Fruit fly (Drosophila melanogaster) whole organism, embryonic: ENCODE measurements around the gene SelT.

Experiments used
- Atf-2 ChIP-seq: fragments of 200-800 bp; sonication (Bioruptor generic); optimal IDR thresholded peaks from 2 replicates; lab custom pipeline; 2016; ENCODE audit warnings: missing biosample characterization, missing genetic modification characterization
- Awh ChIP-seq: fragments of 200-800 bp; sonication (Bioruptor generic); IDR thresholded peaks from 2 replicates; pipeline ENCODE4, ENCODE4 v1.3.6; 2022; ENCODE audit warnings: missing biosample characterization, missing genetic modification characterization
- Blimp-1 ChIP-seq: fragments of 200-800 bp; sonication (Bioruptor generic); optimal IDR thresholded peaks from 3 replicates; lab custom pipeline; 2018; ENCODE audit warnings: missing biosample characterization, missing genetic modification characterization, mild to moderate bottlenecking, moderate library complexity, missing genetic modification reagents
- CG10543 ChIP-seq: fragments of 200-800 bp; sonication (Bioruptor generic); optimal IDR thresholded peaks from 3 replicates; lab custom pipeline; 2017; ENCODE audit warnings: missing biosample characterization, mild to moderate bottlenecking, missing genetic modification characterization, moderate library complexity
- CG12071 ChIP-seq: fragments of 200-800 bp; sonication (Bioruptor generic); optimal IDR thresholded peaks from 3 replicates; lab custom pipeline; 2018; ENCODE audit warnings: missing biosample characterization, mild to moderate bottlenecking, missing genetic modification characterization
- CG14667 ChIP-seq: fragments of 200-800 bp; sonication (Bioruptor generic); IDR thresholded peaks from 2 replicates; pipeline ENCODE4 v1.3.6; 2022; ENCODE audit warnings: missing biosample characterization, missing genetic modification characterization
- CG16815 ChIP-seq: fragments of 200-800 bp; sonication (Bioruptor generic); optimal IDR thresholded peaks from 3 replicates; lab custom pipeline; 2017; ENCODE audit warnings: missing biosample characterization, mild to moderate bottlenecking, missing genetic modification characterization
- CG17912 ChIP-seq: fragments of 200-800 bp; sonication (Bioruptor generic); optimal IDR thresholded peaks from 2 replicates; lab custom pipeline; 2018; ENCODE audit warnings: missing biosample characterization, mild to moderate bottlenecking, missing genetic modification characterization
- CG18599 ChIP-seq: fragments of 200-800 bp; sonication (Bioruptor generic); optimal IDR thresholded peaks from 3 replicates; lab custom pipeline; 2017; ENCODE audit warnings: missing biosample characterization, missing genetic modification characterization, mild to moderate bottlenecking, moderate library complexity, missing genetic modification reagents
- CG34376 ChIP-seq: fragments of 200-800 bp; sonication (Bioruptor generic); optimal IDR thresholded peaks from 2 replicates; lab custom pipeline; 2018; ENCODE audit warnings: missing biosample characterization, mild to moderate bottlenecking, missing genetic modification characterization
- CG6175 ChIP-seq: fragments of 200-800 bp; sonication (Bioruptor generic); IDR thresholded peaks from 3 replicates; pipeline ENCODE4 v1.3.6; 2022; ENCODE audit warnings: missing biosample characterization, missing genetic modification characterization
- CG7987 ChIP-seq: fragments of 200-800 bp; sonication (Bioruptor generic); optimal IDR thresholded peaks from 2 replicates; lab custom pipeline; 2018; ENCODE audit warnings: missing biosample characterization, mild to moderate bottlenecking, missing genetic modification characterization, moderate library complexity
- Camta ChIP-seq: fragments of 200-800 bp; sonication (Bioruptor generic); optimal IDR thresholded peaks from 2 replicates; lab custom pipeline; 2016; ENCODE audit warnings: missing biosample characterization, missing genetic modification characterization
- D19B ChIP-seq: fragments of 200-800 bp; sonication (Bioruptor generic); optimal IDR thresholded peaks from 2 replicates; lab custom pipeline; 2017; ENCODE audit warnings: missing biosample characterization, mild to moderate bottlenecking, missing genetic modification characterization
- Deaf1 ChIP-seq: fragments of 200-800 bp; optimal IDR thresholded peaks from 3 replicates; lab custom pipeline; 2019; ENCODE audit warnings: missing biosample characterization, mild to moderate bottlenecking, missing genetic modification characterization, moderate library complexity
- Ets97D ChIP-seq: fragments of 200-800 bp; sonication (Bioruptor generic); optimal IDR thresholded peaks from 3 replicates; lab custom pipeline; 2016; ENCODE audit warnings: missing biosample characterization, missing genetic modification characterization
- Gug ChIP-seq: fragments of 200-800 bp; sonication (Bioruptor generic); IDR thresholded peaks from 4 replicates; pipeline ENCODE4 v1.3.6; 2022; ENCODE audit warnings: missing biosample characterization, missing genetic modification characterization
- HLH4C ChIP-seq: fragments of 200-800 bp; sonication (Bioruptor generic); IDR thresholded peaks from 3 replicates; pipeline ENCODE4 v1.3.6; 2022; ENCODE audit warnings: missing biosample characterization, missing genetic modification characterization; ENCODE audit not compliant: partially characterized antibody
- Hr3 ChIP-seq: fragments of 200-800 bp; sonication (Bioruptor generic); optimal IDR thresholded peaks from 3 replicates; lab custom pipeline; 2016; ENCODE audit warnings: missing biosample characterization, missing genetic modification characterization
- Jarid2 ChIP-seq: fragments of 200-800 bp; sonication (Bioruptor generic); optimal IDR thresholded peaks from 3 replicates; lab custom pipeline; 2017; ENCODE audit warnings: mild to moderate bottlenecking, missing biosample characterization, missing genetic modification reagents, missing genetic modification characterization
- Med ChIP-seq: fragments of 200-800 bp; sonication (Bioruptor generic); peaks from one replicate; lab custom pipeline; 2016; ENCODE audit warnings: missing biosample characterization, missing genetic modification characterization, mild to moderate bottlenecking, inconsistent platforms, moderate library complexity
- NFAT ChIP-seq: fragments of 200-800 bp; sonication (Bioruptor generic); IDR thresholded peaks from 2 replicates; pipeline ENCODE4 v1.3.6; 2022; ENCODE audit warnings: missing biosample characterization, missing genetic modification characterization
- Nf-YB ChIP-seq: fragments of 200-800 bp; sonication (Bioruptor generic); optimal IDR thresholded peaks from 3 replicates; lab custom pipeline; 2019; ENCODE audit warnings: missing biosample characterization, mild to moderate bottlenecking, missing genetic modification characterization, moderate library complexity
- Nf-YC ChIP-seq: fragments of 200-800 bp; optimal IDR thresholded peaks from 3 replicates; lab custom pipeline; 2019; ENCODE audit warnings: missing biosample characterization, mild to moderate bottlenecking, missing genetic modification characterization, moderate library complexity
- Optix ChIP-seq: fragments of 200-800 bp; sonication (Bioruptor generic); IDR thresholded peaks from 3 replicates; pipeline ENCODE4 v1.3.6; 2022; ENCODE audit warnings: missing biosample characterization, missing genetic modification characterization
- Pdp1 ChIP-seq, 2 experiments: fragments of 200-800 bp; sonication (Bioruptor generic); optimal IDR thresholded peaks; 3 replicates each; lab custom pipeline; 2016; ENCODE audit warnings: missing biosample characterization in 2 of 2, missing genetic modification characterization in 2 of 2, mild to moderate bottlenecking in 1 of 2, moderate library complexity in 1 of 2
- Ptx1 ChIP-seq: fragments of 200-800 bp; sonication (Bioruptor generic); IDR thresholded peaks from 2 replicates; pipeline ENCODE4 v1.3.6; 2022; ENCODE audit warnings: missing biosample characterization, missing genetic modification characterization
- Rfx ChIP-seq: fragments of 200-800 bp; sonication (Bioruptor generic); IDR thresholded peaks from 2 replicates; pipeline ENCODE4 v1.3.6; 2022; ENCODE audit warnings: missing biosample characterization, missing genetic modification characterization
- Scr ChIP-seq: fragments of 200-800 bp; sonication (Bioruptor generic); IDR thresholded peaks from 2 replicates; pipeline ENCODE4 v1.3.6; 2022; ENCODE audit warnings: missing biosample characterization, missing genetic modification characterization; ENCODE audit not compliant: partially characterized antibody
- Sry-β ChIP-seq: fragments of 200-800 bp; sonication (Bioruptor generic); optimal IDR thresholded peaks from 2 replicates; lab custom pipeline; 2018; ENCODE audit warnings: missing biosample characterization, mild to moderate bottlenecking, missing genetic modification characterization, moderate library complexity
- Sry-δ ChIP-seq: fragments of 200-800 bp; sonication (Bioruptor generic); optimal IDR thresholded peaks from 2 replicates; lab custom pipeline; 2016; ENCODE audit warnings: missing biosample characterization, missing genetic modification characterization
- ara ChIP-seq: fragments of 200-800 bp; sonication (Bioruptor generic); IDR thresholded peaks from 2 replicates; pipeline ENCODE4 v1.3.6; 2022; ENCODE audit warnings: missing biosample characterization, missing genetic modification characterization
- cg ChIP-seq: fragments of 200-800 bp; sonication (Bioruptor generic); optimal IDR thresholded peaks from 3 replicates; lab custom pipeline; 2019; ENCODE audit warnings: missing biosample characterization, mild to moderate bottlenecking, missing genetic modification characterization, moderate library complexity
- chinmo ChIP-seq: fragments of 200-800 bp; sonication (Bioruptor generic); IDR thresholded peaks from 4 replicates; pipeline ENCODE4 v1.3.6; 2022; ENCODE audit warnings: missing biosample characterization, missing genetic modification characterization; ENCODE audit not compliant: partially characterized antibody
- crol ChIP-seq: fragments of 200-800 bp; sonication (Bioruptor generic); IDR thresholded peaks from 2 replicates; pipeline ENCODE4 v1.3.6; 2022; ENCODE audit warnings: missing biosample characterization, missing genetic modification characterization
- cwo ChIP-seq: fragments of 200-800 bp; sonication (Bioruptor generic); optimal IDR thresholded peaks from 3 replicates; lab custom pipeline; 2017; ENCODE audit warnings: missing biosample characterization, missing genetic modification characterization, mild to moderate bottlenecking, moderate library complexity, missing genetic modification reagents
- dysf ChIP-seq: fragments of 200-800 bp; sonication (Bioruptor generic); IDR thresholded peaks from 3 replicates; pipeline ENCODE4 v1.3.6; 2022; ENCODE audit warnings: missing biosample characterization, missing genetic modification characterization
- ftz-f1 ChIP-seq: fragments of 200-800 bp; sonication (Bioruptor generic); optimal IDR thresholded peaks from 2 replicates; lab custom pipeline; 2016; ENCODE audit warnings: missing biosample characterization, missing genetic modification characterization
- gce ChIP-seq: fragments of 200-800 bp; sonication (Bioruptor generic); IDR thresholded peaks from 3 replicates; pipeline ENCODE4 v1.3.6; 2022; ENCODE audit warnings: missing biosample characterization, missing genetic modification characterization
- her ChIP-seq: fragments of 200-800 bp; sonication (Bioruptor generic); optimal IDR thresholded peaks from 2 replicates; lab custom pipeline; 2016; ENCODE audit warnings: missing biosample characterization, missing genetic modification characterization
- inv ChIP-seq: fragments of 200-800 bp; sonication (Bioruptor generic); IDR thresholded peaks from 2 replicates; pipeline ENCODE4 v1.3.6; 2022; ENCODE audit warnings: missing biosample characterization, missing genetic modification characterization; ENCODE audit not compliant: partially characterized antibody
- p53 ChIP-seq: fragments of 200-800 bp; sonication (Bioruptor generic); optimal IDR thresholded peaks from 2 replicates; lab custom pipeline; 2016; ENCODE audit warnings: missing biosample characterization, missing genetic modification characterization
- pzg ChIP-seq: fragments of 200-800 bp; sonication (Bioruptor generic); optimal IDR thresholded peaks from 3 replicates; lab custom pipeline; 2018; ENCODE audit warnings: missing biosample characterization, mild to moderate bottlenecking, missing genetic modification characterization, moderate library complexity
- ro ChIP-seq: fragments of 200-800 bp; sonication (Bioruptor generic); IDR thresholded peaks from 2 replicates; pipeline ENCODE4 v1.3.6; 2022; ENCODE audit warnings: missing biosample characterization, missing genetic modification characterization
- slbo ChIP-seq: fragments of 200-800 bp; sonication (Bioruptor generic); IDR thresholded peaks from 2 replicates; pipeline ENCODE4 v1.3.6; 2022; ENCODE audit warnings: missing biosample characterization, missing genetic modification characterization
- sug ChIP-seq: fragments of 200-800 bp; optimal IDR thresholded peaks from 2 replicates; lab custom pipeline; 2019; ENCODE audit warnings: missing biosample characterization, mild to moderate bottlenecking, missing genetic modification characterization, moderate library complexity
- usp ChIP-seq: fragments of >200 bp; optimal IDR thresholded peaks from 2 replicates; lab custom pipeline; 2017; ENCODE audit warnings: missing biosample characterization, missing genetic modification characterization

SelT gene

DNA sequence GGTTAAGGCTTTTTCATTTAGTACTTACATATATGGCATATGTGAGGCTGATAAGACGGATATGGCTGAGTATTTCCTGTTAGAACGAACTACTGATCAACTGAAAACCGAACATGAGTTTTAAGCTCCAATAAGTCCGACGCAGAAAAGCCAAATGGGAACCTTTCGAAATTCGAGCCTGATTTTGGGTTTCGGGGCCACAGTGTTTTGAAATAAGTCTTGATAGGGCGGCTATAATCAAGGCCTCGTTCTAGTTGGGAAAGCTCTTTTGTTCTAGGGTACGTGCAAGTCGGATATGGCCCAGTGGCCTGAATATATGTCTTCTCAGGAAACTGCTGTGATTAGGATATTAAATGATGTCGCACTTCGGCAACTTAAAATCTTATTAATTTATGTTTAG is 17.4 kb downstream of the SelT start, which contains the start of gene vkg:
TSS of gene vkg (minus strand) at position 101 of the 400 bp plus-strand sequence.
- TF ChIP-seq Sry-δ (GFP tag; lab: Kevin White, UChicago) (no peak), HLH4C (no peak), CG7987 (GFP tag; lab: Kevin White, UChicago) (no peak), Awh (GFP tag; lab: Robert Waterston, UW) (no peak), CG12071 (GFP tag; lab: Kevin White, UChicago) (no peak), ro (no peak), her (GFP tag; lab: Kevin White, UChicago) (no peak), ara (GFP tag; lab: Robert Waterston, UW) (no peak), D19B (GFP tag; lab: Kevin White, UChicago) (no peak), Blimp-1 (no peak), Scr (no peak), pzg (no peak), Camta (GFP tag; lab: Kevin White, UChicago) (no peak), Deaf1 (tag; lab: Kevin White, UChicago) (no peak), Sry-β (GFP tag; lab: Kevin White, UChicago) (no peak), gce (no peak)

DNA sequence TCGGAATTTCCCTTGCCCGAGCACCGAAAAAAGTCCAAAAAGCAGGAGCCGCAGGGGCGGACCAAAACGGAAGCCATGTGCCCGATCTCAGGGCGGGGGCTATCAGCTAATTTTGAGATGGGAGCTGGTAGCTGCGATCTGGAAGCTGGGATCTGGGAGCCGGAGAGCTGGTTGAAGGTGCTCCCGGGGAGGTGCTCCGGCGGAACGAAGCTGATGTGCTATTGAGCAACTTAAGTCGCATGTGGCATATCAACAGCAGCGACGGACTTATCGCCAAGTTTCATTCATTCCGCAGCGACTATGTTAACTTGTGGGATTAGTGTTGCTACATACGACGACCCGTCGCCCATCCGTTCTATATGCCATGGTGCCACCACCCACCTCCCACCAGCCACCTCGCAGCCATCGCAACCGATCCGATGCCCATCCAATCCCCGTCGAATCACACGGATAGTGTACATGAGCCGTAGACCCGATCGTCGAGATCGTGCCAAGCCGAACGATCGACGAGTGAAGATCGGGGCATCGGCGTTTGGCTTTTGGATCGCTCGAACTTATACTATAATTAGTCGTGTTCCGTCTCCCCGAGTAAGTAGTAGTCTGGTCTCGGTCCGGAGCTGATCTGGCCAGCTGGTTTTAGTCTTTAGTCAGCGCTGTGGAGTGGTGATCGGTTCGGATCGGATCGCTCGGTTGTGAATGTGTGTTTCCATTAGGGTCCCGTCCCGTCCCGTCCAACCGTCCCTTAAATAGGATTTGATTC is 18.5 kb downstream of the SelT start, which contains the start of gene Col4a1:
TSS of gene Col4a1 (plus strand) at position 561 of the 760 bp plus-strand sequence.
- TF ChIP-seq CG34376 (GFP tag; lab: Kevin White, UChicago), result peak; percentile 97
- TF ChIP-seq dysf (GFP tag; lab: Robert Waterston, UW), result no peak
- peak; percentile 26; the same call in 1 of the 2 replicates for TF ChIP-seq slbo (GFP tag; lab: Robert Waterston, UW)
- peak; percentile 80 for TF ChIP-seq CG10543 (GFP tag; lab: Kevin White, UChicago)
- peak; percentile 30 for TF ChIP-seq cwo (GFP tag; lab: Kevin White, UChicago)
- no peak for TF ChIP-seq Hr3
- TF ChIP-seq inv, result no peak
- TF ChIP-seq crol (GFP tag; lab: Robert Waterston, UW), result peak; percentile 63
- TF ChIP-seq Ptx1 (GFP tag; lab: Robert Waterston, UW), result no peak
- TF ChIP-seq p53 (GFP tag; lab: Kevin White, UChicago), result no peak
- peak; percentile 61 for TF ChIP-seq Med
- peak in 1 of 2 experiments; percentile 20 for TF ChIP-seq Pdp1 (GFP tag; optimal IDR thresholded peaks at IDR 0.05; lab: Kevin White, UChicago)
- TF ChIP-seq NFAT, result 0 out of 2 replicates have a peak, but pooled peaks have one; percentile 8
- TF ChIP-seq Nf-YB, result peak; percentile 55
- no peak for TF ChIP-seq Ets97D (GFP tag; lab: Kevin White, UChicago)
- no peak for TF ChIP-seq CG17912 (GFP tag; lab: Kevin White, UChicago)
- 0 out of 3 replicates have a peak, but pooled peaks have one; percentile 22 for TF ChIP-seq Optix
- 0 out of 4 replicates have a peak, but pooled peaks have one; percentile 37 for TF ChIP-seq chinmo (GFP tag; lab: Robert Waterston, UW)
- no peak for TF ChIP-seq CG16815 (GFP tag; lab: Kevin White, UChicago)
- no peak for TF ChIP-seq CG14667
- peak; percentile 51 for TF ChIP-seq Jarid2 (GFP tag; lab: Kevin White, UChicago)
- TF ChIP-seq ftz-f1, result peak; percentile 45
- peak; percentile 48; the same call in 1 of the 3 replicates for TF ChIP-seq CG6175 (GFP tag; lab: Robert Waterston, UW)
- no peak for TF ChIP-seq usp (GFP tag; lab: Kevin White, UChicago)
- peak; percentile 11 for TF ChIP-seq CG18599 (GFP tag; lab: Kevin White, UChicago)
- TF ChIP-seq Deaf1 (tag; lab: Kevin White, UChicago), result peak; percentile 97
- TF ChIP-seq sug (tag; lab: Kevin White, UChicago), result peak; percentile 90
- peak; percentile 51 for TF ChIP-seq Nf-YC (tag; lab: Kevin White, UChicago)
- TF ChIP-seq cg (GFP tag; lab: Kevin White, UChicago), result peak; percentile 14
- TF ChIP-seq Rfx (GFP tag; lab: Robert Waterston, UW), result no peak
- TF ChIP-seq Gug (GFP tag; lab: Robert Waterston, UW), result no peak
- TF ChIP-seq Atf-2 (GFP tag; lab: Kevin White, UChicago), result no peak
